Worm (Caenorhabditis elegans): ENCODE data around the gene wrt-2.

wrt-2 gene

DNA sequence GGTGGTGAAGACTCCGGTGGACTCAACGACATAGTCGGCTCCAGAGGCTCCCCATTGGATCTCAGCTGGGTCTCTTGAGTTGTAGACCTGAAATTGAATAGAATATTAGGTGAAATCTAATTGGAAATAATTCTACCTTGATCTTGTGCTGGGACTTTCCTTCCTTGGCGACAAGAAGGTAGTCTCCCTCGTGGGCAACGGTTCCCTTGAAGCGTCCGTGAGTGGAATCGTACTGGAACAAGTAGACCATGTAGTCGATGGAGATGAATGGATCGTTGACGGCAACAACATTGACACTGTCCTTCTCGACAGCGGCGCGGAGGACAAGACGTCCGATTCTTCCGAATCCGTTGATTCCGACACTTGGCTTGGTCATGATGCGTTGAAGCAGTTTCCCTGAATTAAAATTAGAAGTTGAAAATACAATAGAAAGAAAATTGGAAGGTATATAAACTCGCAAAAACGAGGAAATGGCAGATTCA is 18.8 kb upstream of the wrt-2 start, which contains the start of gene gpd-3 (continued):
- TF ChIP-seq ceh-100 (GFP tag; IDR thresholded peaks at IDR 0.05) = no peak
- TF ChIP-seq egl-18 (GFP tag; IDR thresholded peaks at IDR 0.05) = no peak
- TF ChIP-seq ceh-58 (GFP tag; IDR thresholded peaks at IDR 0.05) = no peak
- no peak for TF ChIP-seq nhr-179 (tag; optimal IDR thresholded peaks at IDR 0.05)
- TF ChIP-seq K12H6.12 (tag; optimal IDR thresholded peaks at IDR 0.05) = no peak
- TF ChIP-seq ztf-6 (GFP tag; IDR thresholded peaks at IDR 0.05) = 0 out of 2 replicates have a peak, but pooled peaks have one; percentile 16
- no peak for TF ChIP-seq nfya-1 (tag; optimal IDR thresholded peaks at IDR 0.05; ENCODE audit: borderline replicate concordance, insufficient read depth)
- TF ChIP-seq ZK185.1 (tag; optimal IDR thresholded peaks at IDR 0.05; ENCODE audit: poor library complexity, severe bottlenecking) = peak; percentile 15
- no peak for TF ChIP-seq mxl-1 (tag; optimal IDR thresholded peaks at IDR 0.05)
- TF ChIP-seq madf-6 (GFP tag; IDR thresholded peaks at IDR 0.05) = no peak
- peak; percentile 40; the same call in 1 of the 2 replicates for TF ChIP-seq cebp-1 (GFP tag; IDR thresholded peaks at IDR 0.05)
- TF ChIP-seq cebp-1 (tag; optimal IDR thresholded peaks at IDR 0.05) = peak; percentile 45
- no peak for TF ChIP-seq pbrm-1 (GFP tag; IDR thresholded peaks at IDR 0.05)
- no peak for TF ChIP-seq F55B11.4 (tag; optimal IDR thresholded peaks at IDR 0.05; ENCODE audit: borderline replicate concordance, insufficient read depth)
- no peak for TF ChIP-seq lin-54 (GFP tag; optimal IDR thresholded peaks at IDR 0.05)
- TF ChIP-seq pha-4 (tag; optimal IDR thresholded peaks at IDR 0.05) = no peak
- no peak for TF ChIP-seq ceh-40 (GFP tag; IDR thresholded peaks at IDR 0.05)
- TF ChIP-seq ets-4 (GFP tag; optimal IDR thresholded peaks at IDR 0.05) = no peak
- TF ChIP-seq B0336.3 (GFP tag; IDR thresholded peaks at IDR 0.05) = no peak; the same call in 1 of the 2 replicates
- peak; percentile 61; the same call in 1 of the 2 replicates for TF ChIP-seq lin-26 (GFP tag; IDR thresholded peaks at IDR 0.05)
- no peak for TF ChIP-seq F33H1.4 (GFP tag; IDR thresholded peaks at IDR 0.05)
- peak; percentile 3 for TF ChIP-seq tlf-1 (GFP tag; optimal IDR thresholded peaks at IDR 0.05)
- no peak for TF ChIP-seq sdz-38 (tag; optimal IDR thresholded peaks at IDR 0.05)
- no peak for TF ChIP-seq zim-3 (tag; optimal IDR thresholded peaks at IDR 0.05)
- no peak for TF ChIP-seq madf-10 (tag; optimal IDR thresholded peaks at IDR 0.05)
- 0 out of 2 replicates have a peak, but pooled peaks have one; percentile 16 for TF ChIP-seq ekl-4 (GFP tag; IDR thresholded peaks at IDR 0.05)
- TF ChIP-seq ztf-26 (tag; optimal IDR thresholded peaks at IDR 0.05) = peak; percentile 14
- TF ChIP-seq dpff-1 (tag; optimal IDR thresholded peaks at IDR 0.05) = no peak
- no peak for TF ChIP-seq T26A5.8 (tag; optimal IDR thresholded peaks at IDR 0.05)
- no peak for TF ChIP-seq ceh-27 (GFP tag; optimal IDR thresholded peaks at IDR 0.05)
- TF ChIP-seq lsy-27 (tag; optimal IDR thresholded peaks at IDR 0.05; ENCODE audit: borderline replicate concordance, insufficient read depth) = no peak
- no peak for TF ChIP-seq fkh-3 (tag; optimal IDR thresholded peaks at IDR 0.05)
- 0 out of 2 replicates have a peak, but pooled peaks have one; percentile 9 for TF ChIP-seq mcd-1 (GFP tag; IDR thresholded peaks at IDR 0.05)
- TF ChIP-seq dox-1 (GFP tag; IDR thresholded peaks at IDR 0.05) = 0 out of 2 replicates have a peak, but pooled peaks have one; percentile 11
- no peak for TF ChIP-seq lsl-1 (GFP tag; optimal IDR thresholded peaks at IDR 0.05)
- no peak for TF ChIP-seq D2030.7 (GFP tag; IDR thresholded peaks at IDR 0.05)
- TF ChIP-seq ztf-3 (GFP tag; optimal IDR thresholded peaks at IDR 0.05) = no peak
- TF ChIP-seq F57A8.1 (GFP tag; optimal IDR thresholded peaks at IDR 0.05) = no peak

DNA sequence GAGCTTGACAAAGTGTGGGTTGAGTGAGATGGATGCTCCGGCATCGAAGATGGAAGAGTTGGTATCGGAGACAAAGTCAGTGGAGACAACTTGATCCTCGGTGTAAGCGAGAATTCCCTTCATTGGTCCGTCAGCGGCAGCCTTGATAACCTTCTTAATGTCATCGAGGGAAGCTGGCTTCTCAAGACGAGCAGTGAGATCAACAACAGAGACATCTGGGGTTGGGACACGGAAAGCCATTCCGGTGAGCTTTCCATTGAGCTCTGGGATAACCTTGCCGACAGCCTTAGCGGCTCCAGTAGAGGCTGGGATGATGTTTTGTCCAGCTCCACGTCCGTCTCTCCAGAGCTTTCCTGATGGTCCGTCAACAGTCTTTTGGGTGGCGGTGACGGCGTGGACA is 18.1 kb upstream of the wrt-2 start:
- TF ChIP-seq madf-6 (GFP tag; IDR thresholded peaks at IDR 0.05) = peak; percentile 27; the same call in 1 of the 2 replicates
- TF ChIP-seq hsf-1 (GFP tag; IDR thresholded peaks at IDR 0.05) = 0 out of 2 replicates have a peak, but pooled peaks have one; percentile 9
- 0 out of 2 replicates have a peak, but pooled peaks have one; percentile 9 for TF ChIP-seq hmg-20 (GFP tag; IDR thresholded peaks at IDR 0.05)
- 0 out of 2 replicates have a peak, but pooled peaks have one; percentile 64 for TF ChIP-seq Y53G8AR.9 (GFP tag; conservative IDR thresholded peaks at IDR 0.05)
- 0 out of 2 replicates have a peak, but pooled peaks have one; percentile 64 for TF ChIP-seq aptf-3 (GFP tag; IDR thresholded peaks at IDR 0.05)
- peak; percentile 16; the same call in 1 of the 2 replicates for TF ChIP-seq pbrm-1 (GFP tag; IDR thresholded peaks at IDR 0.05)
- TF ChIP-seq mcd-1 (GFP tag; IDR thresholded peaks at IDR 0.05) = peak; percentile 45
- TF ChIP-seq C06A6.2 (GFP tag; conservative IDR thresholded peaks at IDR 0.05) = 0 out of 2 replicates have a peak, but pooled peaks have one; percentile 20
- TF ChIP-seq madf-3 (GFP tag; IDR thresholded peaks at IDR 0.05) = 0 out of 2 replicates have a peak, but pooled peaks have one; percentile 53
- TF ChIP-seq cebp-2 (GFP tag; IDR thresholded peaks at IDR 0.05) = 0 out of 2 replicates have a peak, but pooled peaks have one; percentile 27
- 0 out of 2 replicates have a peak, but pooled peaks have one; percentile 65 for TF ChIP-seq nhr-120 (GFP tag; IDR thresholded peaks at IDR 0.05)
